Fruit fly (Drosophila melanogaster) whole organism, embryonic: ENCODE results near the gene Bap111.
A peak's percentile ranks its signal among the peaks of the same experiment; 100 is the strongest.

ENCODE experiments used
- Blimp-1 ChIP-seq: fragments of 200-800 bp; sonication (Bioruptor generic); optimal IDR thresholded peaks from 3 replicates; lab custom pipeline; 2018; ENCODE audit warnings: missing biosample characterization, missing genetic modification characterization, mild to moderate bottlenecking, moderate library complexity, missing genetic modification reagents
- CG12071 ChIP-seq: fragments of 200-800 bp; sonication (Bioruptor generic); optimal IDR thresholded peaks from 3 replicates; lab custom pipeline; 2018; ENCODE audit warnings: missing biosample characterization, mild to moderate bottlenecking, missing genetic modification characterization
- CG12219 ChIP-seq: fragments of 200-800 bp; sonication (Bioruptor generic); optimal IDR thresholded peaks from 3 replicates; lab custom pipeline; 2018; ENCODE audit warnings: missing biosample characterization, mild to moderate bottlenecking, missing genetic modification characterization
- CG14441 ChIP-seq: fragments of 200-800 bp; sonication (Bioruptor generic); IDR thresholded peaks from 2 replicates; pipeline ENCODE4 v1.3.6; 2022; ENCODE audit warnings: missing biosample characterization, missing genetic modification characterization
- CG18599 ChIP-seq: fragments of 200-800 bp; sonication (Bioruptor generic); optimal IDR thresholded peaks from 3 replicates; lab custom pipeline; 2017; ENCODE audit warnings: missing biosample characterization, missing genetic modification characterization, mild to moderate bottlenecking, moderate library complexity, missing genetic modification reagents
- CG18764 ChIP-seq: fragments of 200-800 bp; sonication (Bioruptor generic); optimal IDR thresholded peaks from 3 replicates; lab custom pipeline; 2016; ENCODE audit warnings: missing biosample characterization, missing genetic modification characterization
- CG3065 ChIP-seq: fragments of 200-800 bp; sonication (Bioruptor generic); optimal IDR thresholded peaks from 2 replicates; lab custom pipeline; 2016; ENCODE audit warnings: missing biosample characterization, missing genetic modification characterization
- CG32532 ChIP-seq: fragments of 200-800 bp; sonication (Bioruptor generic); IDR thresholded peaks from 2 replicates; pipeline ENCODE4 v1.3.6; 2022; ENCODE audit warnings: missing biosample characterization, missing genetic modification characterization
- CG33213 ChIP-seq: fragments of 200-800 bp; sonication (Bioruptor generic); optimal IDR thresholded peaks from 3 replicates; lab custom pipeline; 2016; ENCODE audit warnings: missing biosample characterization, missing genetic modification characterization
- CG34376 ChIP-seq: fragments of 200-800 bp; sonication (Bioruptor generic); optimal IDR thresholded peaks from 2 replicates; lab custom pipeline; 2018; ENCODE audit warnings: missing biosample characterization, mild to moderate bottlenecking, missing genetic modification characterization
- CG4328 ChIP-seq: fragments of 200-800 bp; sonication (Bioruptor generic); optimal IDR thresholded peaks from 3 replicates; lab custom pipeline; 2017; ENCODE audit warnings: missing biosample characterization, missing genetic modification reagents, missing genetic modification characterization
- CG5245 ChIP-seq: fragments of 200-800 bp; sonication (Bioruptor generic); optimal IDR thresholded peaks from 3 replicates; lab custom pipeline; 2016; ENCODE audit warnings: missing biosample characterization, missing genetic modification characterization
- CG9797 ChIP-seq: fragments of 200-800 bp; sonication (Bioruptor generic); optimal IDR thresholded peaks from 3 replicates; lab custom pipeline; 2018; ENCODE audit warnings: missing biosample characterization, mild to moderate bottlenecking, missing genetic modification characterization
- CG9932 ChIP-seq: fragments of 200-800 bp; sonication (Bioruptor generic); IDR thresholded peaks from 2 replicates; pipeline ENCODE4 v1.3.6; 2022; ENCODE audit warnings: missing biosample characterization, missing genetic modification characterization
- D19A ChIP-seq: fragments of 200-800 bp; optimal IDR thresholded peaks from 3 replicates; lab custom pipeline; 2019; ENCODE audit warnings: missing biosample characterization, mild to moderate bottlenecking, missing genetic modification characterization, moderate library complexity
- Dip2 ChIP-seq: fragments of 200-800 bp; sonication (Bioruptor generic); IDR thresholded peaks from 2 replicates; pipeline ENCODE4 v1.3.6; 2022; ENCODE audit warnings: missing biosample characterization, missing genetic modification characterization
- Ets97D ChIP-seq: fragments of 200-800 bp; sonication (Bioruptor generic); optimal IDR thresholded peaks from 3 replicates; lab custom pipeline; 2016; ENCODE audit warnings: missing biosample characterization, missing genetic modification characterization
- H15 ChIP-seq: fragments of 200-800 bp; sonication (Bioruptor generic); IDR thresholded peaks from 3 replicates; pipeline ENCODE4 v1.3.6; 2022; ENCODE audit warnings: missing biosample characterization, missing genetic modification characterization
- HLH4C ChIP-seq: fragments of 200-800 bp; sonication (Bioruptor generic); IDR thresholded peaks from 3 replicates; pipeline ENCODE4 v1.3.6; 2022; ENCODE audit warnings: missing biosample characterization, missing genetic modification characterization; ENCODE audit not compliant: partially characterized antibody
- HLH54F ChIP-seq: fragments of 200-800 bp; sonication (Bioruptor generic); optimal IDR thresholded peaks from 3 replicates; lab custom pipeline; 2016; ENCODE audit warnings: missing biosample characterization, missing genetic modification characterization
- Hmx ChIP-seq: fragments of 200-800 bp; sonication (Bioruptor generic); optimal IDR thresholded peaks from 2 replicates; lab custom pipeline; 2016; ENCODE audit warnings: missing biosample characterization, missing genetic modification characterization
- MBD-R2 ChIP-seq: fragments of 200-800 bp; sonication (Bioruptor generic); IDR thresholded peaks from 2 replicates; pipeline ENCODE4 v1.3.6; 2022; ENCODE audit warnings: missing biosample characterization, missing genetic modification characterization
- NC2α ChIP-seq: fragments of 200-800 bp; sonication (Bioruptor generic); optimal IDR thresholded peaks from 2 replicates; lab custom pipeline; 2016; ENCODE audit warnings: missing biosample characterization, missing genetic modification characterization
- NFAT ChIP-seq: fragments of 200-800 bp; sonication (Bioruptor generic); IDR thresholded peaks from 2 replicates; pipeline ENCODE4 v1.3.6; 2022; ENCODE audit warnings: missing biosample characterization, missing genetic modification characterization
- Tbp ChIP-seq: fragments of >200 bp; optimal IDR thresholded peaks from 2 replicates; lab custom pipeline; 2018; ENCODE audit warnings: missing biosample characterization, missing genetic modification characterization
- abd-A ChIP-seq: fragments of 200-800 bp; sonication (Bioruptor generic); optimal IDR thresholded peaks from 3 replicates; lab custom pipeline; 2019; ENCODE audit warnings: missing biosample characterization, mild to moderate bottlenecking, missing genetic modification characterization, moderate library complexity
- al ChIP-seq: fragments of 200-800 bp; sonication (Bioruptor generic); IDR thresholded peaks from 2 replicates; pipeline ENCODE4 v1.3.6; 2022; ENCODE audit warnings: missing biosample characterization, missing genetic modification characterization
- bsh ChIP-seq, 2 experiments: fragments of 200-800 bp; sonication (Bioruptor generic); optimal IDR thresholded peaks; 2 replicates each; lab custom pipeline; 2017 to 2018; ENCODE audit warnings: mild to moderate bottlenecking in 2 of 2, missing biosample characterization in 2 of 2, missing genetic modification characterization in 2 of 2, moderate library complexity in 1 of 2
- cato ChIP-seq: fragments of 200-800 bp; sonication (Bioruptor generic); optimal IDR thresholded peaks from 2 replicates; lab custom pipeline; 2016; ENCODE audit warnings: missing biosample characterization, missing genetic modification characterization, borderline replicate concordance
- chif ChIP-seq, 2 experiments: fragments of 200-800 bp; sonication (Bioruptor generic); optimal IDR thresholded peaks; 3 replicates each; lab custom pipeline; 2016; ENCODE audit warnings: missing biosample characterization in 2 of 2, missing genetic modification characterization in 2 of 2
- ci ChIP-seq: fragments of 200-800 bp; sonication (Bioruptor generic); IDR thresholded peaks from 3 replicates; pipeline ENCODE4 v1.3.6; 2022; ENCODE audit warnings: missing biosample characterization, missing genetic modification characterization
- dimm ChIP-seq: fragments of 200-800 bp; sonication (Bioruptor generic); IDR thresholded peaks from 2 replicates; pipeline ENCODE4 v1.3.6; 2022; ENCODE audit warnings: missing biosample characterization, missing genetic modification characterization
- dpn ChIP-seq, 2 experiments: fragments of 200-800 bp; sonication (Bioruptor generic); optimal IDR thresholded peaks; 3 replicates each; lab custom pipeline; 2016; ENCODE audit warnings: missing biosample characterization in 2 of 2, missing genetic modification characterization in 2 of 2
- gfzf ChIP-seq: fragments of 200-800 bp; sonication (Bioruptor generic); optimal IDR thresholded peaks from 2 replicates; lab custom pipeline; 2016; ENCODE audit warnings: missing biosample characterization, mild to moderate bottlenecking, missing genetic modification characterization, moderate library complexity
- gsb ChIP-seq: fragments of 200-800 bp; sonication (Bioruptor generic); IDR thresholded peaks from 2 replicates; pipeline ENCODE4 v1.3.6; 2022; ENCODE audit warnings: missing biosample characterization, missing genetic modification characterization
- h ChIP-seq: fragments of >200 bp; optimal IDR thresholded peaks from 2 replicates; lab custom pipeline; 2017
- ham ChIP-seq: fragments of 200-800 bp; sonication (Bioruptor generic); IDR thresholded peaks from 2 replicates; pipeline ENCODE4 v1.3.6; 2022; ENCODE audit warnings: missing biosample characterization, missing genetic modification characterization
- lov ChIP-seq, 2 experiments: fragments of 200-800 bp in 1 of 2; fragments of >200 bp in 1 of 2; sonication (Bioruptor generic) in 1 of 2; IDR thresholded peaks in 1 of 2; optimal IDR thresholded peaks in 1 of 2; 2 replicates in 1 of 2; 3 replicates in 1 of 2; pipeline versions ENCODE4 v1.3.6 to Lab custom; 2017 to 2022; ENCODE audit warnings: missing biosample characterization in 1 of 2, missing genetic modification characterization in 1 of 2
- nau ChIP-seq: fragments of 200-800 bp; sonication (Bioruptor generic); optimal IDR thresholded peaks from 3 replicates; lab custom pipeline; 2017; ENCODE audit warnings: missing biosample characterization, mild to moderate bottlenecking, missing genetic modification characterization, missing genetic modification reagents
- onecut ChIP-seq: fragments of 200-800 bp; sonication (Bioruptor generic); IDR thresholded peaks from 2 replicates; pipeline ENCODE4 v1.3.6; 2022; ENCODE audit warnings: missing biosample characterization, missing genetic modification characterization
- pan ChIP-seq, 4 experiments: fragments of >200 bp in 3 of 4; fragments of 200-800 bp in 1 of 4; sonication (Bioruptor generic) in 1 of 4; optimal IDR thresholded peaks in 3 of 4; IDR thresholded peaks in 1 of 4; 2 replicates each; pipeline versions ENCODE4 v1.3.6 to Lab custom; 2017 to 2022; ENCODE audit warnings: missing biosample characterization in 2 of 4, missing genetic modification characterization in 2 of 4, mixed read lengths in 1 of 4
- prd ChIP-seq, 3 experiments: fragments of >200 bp in 2 of 3; fragments of 200-800 bp in 1 of 3; sonication (Bioruptor generic) in 1 of 3; optimal IDR thresholded peaks in 2 of 3; IDR thresholded peaks in 1 of 3; 2 replicates in 2 of 3; 3 replicates in 1 of 3; pipeline versions ENCODE4 v1.3.6 to Lab custom; 2017 to 2022; ENCODE audit warnings: missing biosample characterization in 1 of 3, missing genetic modification characterization in 1 of 3
- schlank ChIP-seq: fragments of 200-800 bp; sonication (Bioruptor generic); optimal IDR thresholded peaks from 2 replicates; lab custom pipeline; 2018; ENCODE audit warnings: missing biosample characterization, mild to moderate bottlenecking, missing genetic modification characterization
- sna ChIP-seq: fragments of 200-800 bp; sonication (Bioruptor generic); IDR thresholded peaks from 2 replicates; pipeline ENCODE4 v1.3.6; 2022; ENCODE audit warnings: missing biosample characterization, missing genetic modification characterization; ENCODE audit not compliant: partially characterized antibody
- stc ChIP-seq: fragments of 200-800 bp; sonication (Bioruptor generic); IDR thresholded peaks from 2 replicates; pipeline ENCODE4 v1.3.6; 2022; ENCODE audit warnings: missing biosample characterization, missing genetic modification characterization
- tx ChIP-seq: fragments of 200-800 bp; sonication (Bioruptor generic); optimal IDR thresholded peaks from 2 replicates; lab custom pipeline; 2016; ENCODE audit warnings: missing biosample characterization, missing genetic modification characterization
- wdn ChIP-seq: fragments of 200-800 bp; sonication (Bioruptor generic); IDR thresholded peaks from 2 replicates; pipeline ENCODE4 v1.3.6; 2022; ENCODE audit warnings: missing biosample characterization, missing genetic modification characterization
- wor ChIP-seq: fragments of 200-800 bp; sonication (Bioruptor generic); IDR thresholded peaks from 2 replicates; pipeline ENCODE4 v1.3.6; 2022; ENCODE audit warnings: missing biosample characterization, missing genetic modification characterization

Gene Bap111

dm6 chrX:9120828-9121754 lies 28.0 kb upstream of the Bap111 start (continued):
- no peak for TF ChIP-seq Hmx (GFP tag; lab: Kevin White, UChicago)
- no peak for TF ChIP-seq dimm (GFP tag; lab: Robert Waterston, UW)
- TF ChIP-seq wor (GFP tag; lab: Robert Waterston, UW) = no peak
- no peak for TF ChIP-seq CG33213
- peak in 1 of 2 experiments; percentile 62 for TF ChIP-seq bsh (GFP tag; optimal IDR thresholded peaks at IDR 0.05; lab: Kevin White, UChicago)
- no peak for TF ChIP-seq prd (optimal IDR thresholded peaks at IDR 0.05; lab: Kevin White, UChicago)
- TF ChIP-seq prd (GFP tag; IDR thresholded peaks at IDR 0.05; lab: Robert Waterston, UW) = 0 out of 3 replicates have a peak, but pooled peaks have one; percentile 43
- TF ChIP-seq h (lab: Kevin White, UChicago) = no peak
- TF ChIP-seq tx (GFP tag; lab: Kevin White, UChicago) = no peak
- TF ChIP-seq CG18764 = no peak
- peak; percentile 14 for TF ChIP-seq CG12219 (GFP tag; lab: Kevin White, UChicago)
- no peak for TF ChIP-seq schlank (tag; lab: Kevin White, UChicago)
- peak; percentile 19 for TF ChIP-seq CG12071
- TF ChIP-seq H15 (GFP tag; lab: Robert Waterston, UW) = no peak
- TF ChIP-seq gsb (GFP tag; lab: Robert Waterston, UW) = no peak
- peak; percentile 55 for TF ChIP-seq D19A (tag; lab: Kevin White, UChicago)
- no peak for TF ChIP-seq CG5245 (GFP tag; lab: Kevin White, UChicago)
- no peak for TF ChIP-seq ham (GFP tag; lab: Robert Waterston, UW)
- TF ChIP-seq CG3065 (GFP tag; lab: Kevin White, UChicago) = no peak
- no peak for TF ChIP-seq HLH4C
- no peak for TF ChIP-seq abd-A
- no peak for TF ChIP-seq gfzf (GFP tag; lab: Kevin White, UChicago)
- no peak for TF ChIP-seq Ets97D (GFP tag; lab: Kevin White, UChicago)
- TF ChIP-seq Blimp-1 = peak; percentile 60
- peak; percentile 12; the same call in 1 of the 3 replicates for TF ChIP-seq ci
- TF ChIP-seq CG18599 = peak; percentile 58
- TF ChIP-seq dpn (GFP tag; optimal IDR thresholded peaks at IDR 0.05; lab: Kevin White, UChicago) = peak; percentile 24 to 32
- no peak for TF ChIP-seq stc (GFP tag; lab: Robert Waterston, UW)
- no peak for TF ChIP-seq Dip2 (GFP tag; lab: Robert Waterston, UW)
- no peak for TF ChIP-seq NFAT (GFP tag; lab: Robert Waterston, UW)
- TF ChIP-seq lov (optimal IDR thresholded peaks at IDR 0.05; lab: Kevin White, UChicago) = no peak
- no peak for TF ChIP-seq lov (GFP tag; IDR thresholded peaks at IDR 0.05; lab: Robert Waterston, UW)
- no peak for TF ChIP-seq CG4328
- TF ChIP-seq CG34376 (GFP tag; lab: Kevin White, UChicago) = no peak
- peak in 1 of 2 experiments; percentile 52 for TF ChIP-seq chif (GFP tag; optimal IDR thresholded peaks at IDR 0.05; lab: Kevin White, UChicago)
- no peak for TF ChIP-seq HLH54F (GFP tag; lab: Kevin White, UChicago)
- TF ChIP-seq CG9797 (GFP tag; lab: Kevin White, UChicago) = no peak
- no peak for TF ChIP-seq MBD-R2 (GFP tag; lab: Robert Waterston, UW)
- no peak for TF ChIP-seq Tbp (GFP tag; lab: Kevin White, UChicago)
- peak; percentile 58; the same call in 1 of the 2 replicates for TF ChIP-seq CG32532 (GFP tag; lab: Robert Waterston, UW)
- no peak for TF ChIP-seq CG14441 (GFP tag; lab: Robert Waterston, UW)
- TF ChIP-seq NC2α (GFP tag; lab: Kevin White, UChicago) = no peak
- TF ChIP-seq al = no peak
- no peak for TF ChIP-seq onecut
- TF ChIP-seq cato (GFP tag; lab: Kevin White, UChicago) = no peak
- TF ChIP-seq pan (optimal IDR thresholded peaks at IDR 0.05; lab: Kevin White, UChicago) = no peak
- TF ChIP-seq pan (GFP tag; optimal IDR thresholded peaks at IDR 0.05 in 1 of 2, IDR thresholded peaks at IDR 0.05 in 1 of 2) = peak in 1 of 2 experiments; percentile 50
- TF ChIP-seq wdn (GFP tag; lab: Robert Waterston, UW) = no peak
- peak; percentile 59 for TF ChIP-seq nau
- TF ChIP-seq sna (GFP tag; lab: Robert Waterston, UW) = no peak
- TF ChIP-seq CG9932 (GFP tag; lab: Robert Waterston, UW) = no peak
